Worm (Caenorhabditis elegans): ENCODE results near the gene nspd-3.

nspd-3 gene

ce11 chrIV:5121995-5122394 is 40.8 kb downstream of the nspd-3 start, which contains the start of gene tkr-3:
Gene tkr-3, minus strand, starts transcription at chrIV:5122095.
- TF ChIP-seq ceh-100 (GFP tag; IDR thresholded peaks at IDR 0.05): no peak
- TF ChIP-seq unc-130 (GFP tag; optimal IDR thresholded peaks at IDR 0.05): no peak
- TF ChIP-seq nhr-27 (tag; optimal IDR thresholded peaks at IDR 0.05): no peak
- TF ChIP-seq sdz-38 (tag; optimal IDR thresholded peaks at IDR 0.05): no peak
- TF ChIP-seq ztf-28 (GFP tag; IDR thresholded peaks at IDR 0.05): no peak
